Worm (Caenorhabditis elegans): ENCODE results near the gene C28H8.5.

The C28H8.5 gene

ce11 chrIII:5930659-5931058, 46.6 kb downstream of the C28H8.5 start:
- peak; percentile 24 for TF ChIP-seq F13H6.1 (tag; optimal IDR thresholded peaks at IDR 0.05)
- TF ChIP-seq elt-3 (tag; optimal IDR thresholded peaks at IDR 0.05): no peak
- peak in 1 of 2 experiments; percentile 40 for TF ChIP-seq lsy-2 (tag; optimal IDR thresholded peaks at IDR 0.05)
- peak; percentile 33 for TF ChIP-seq sma-9 (GFP tag; optimal IDR thresholded peaks at IDR 0.05)
- no peak for TF ChIP-seq sma-9 (tag; optimal IDR thresholded peaks at IDR 0.05)
- TF ChIP-seq ceh-82 (tag; optimal IDR thresholded peaks at IDR 0.05): no peak
- peak; percentile 17 for TF ChIP-seq nhr-129 (tag; optimal IDR thresholded peaks at IDR 0.05)

- TF ChIP-seq nhr-237 (tag; optimal IDR thresholded peaks at IDR 0.05) (no peak), gmeb-1 (tag; optimal IDR thresholded peaks at IDR 0.05) (no peak), ama-1 (optimal IDR thresholded peaks at IDR 0.05) (no peak), ztf-11 (tag; optimal IDR thresholded peaks at IDR 0.05) (no peak), nhr-6 (tag; optimal IDR thresholded peaks at IDR 0.05) (no peak), nhr-12 (tag; optimal IDR thresholded peaks at IDR 0.05) (no peak), ztf-4 (tag; optimal IDR thresholded peaks at IDR 0.05) (no peak), lin-13 (GFP tag; optimal IDR thresholded peaks at IDR 0.05) (no peak), F13H6.1 (tag; optimal IDR thresholded peaks at IDR 0.05) (peak; percentile 32), nhr-77 (tag; optimal IDR thresholded peaks at IDR 0.05) (no peak), egl-27 (tag; optimal IDR thresholded peaks at IDR 0.05) (no peak), snpc-4 (tag; optimal IDR thresholded peaks at IDR 0.05) (no peak), unc-62 (GFP tag; optimal IDR thresholded peaks at IDR 0.05) (no peak), nhr-129 (tag; optimal IDR thresholded peaks at IDR 0.05) (peak; percentile 31), sma-9 (GFP tag; optimal IDR thresholded peaks at IDR 0.05) (no peak), sma-9 (tag; optimal IDR thresholded peaks at IDR 0.05) (no peak)
Measured at ce11 chrIII:5931433-5931994, 47.4 kb downstream of the C28H8.5 start, which contains the start of gene EGAP1.5. TSS of gene EGAP1.5 (plus strand) at chrIII:5931721.

ce11 chrIII:5932853-5933252, 48.7 kb downstream of the C28H8.5 start, which contains the start of gene zmp-1:
TSS of gene zmp-1 (minus strand) at chrIII:5932953.
- TF ChIP-seq lsy-2 (tag; optimal IDR thresholded peaks at IDR 0.05) (no peak), ZK546.5 (tag; optimal IDR thresholded peaks at IDR 0.05) (no peak), nhr-129 (tag; optimal IDR thresholded peaks at IDR 0.05) (no peak)

- TF ChIP-seq nhr-12 (tag; optimal IDR thresholded peaks at IDR 0.05): no peak
- peak; percentile 40 for TF ChIP-seq C34F6.9 (tag; optimal IDR thresholded peaks at IDR 0.05)
- TF ChIP-seq lsy-2 (tag; optimal IDR thresholded peaks at IDR 0.05): peak in 1 of 2 experiments; percentile 9
- TF ChIP-seq peb-1 (tag; optimal IDR thresholded peaks at IDR 0.05): no peak
- TF ChIP-seq elt-3 (tag; optimal IDR thresholded peaks at IDR 0.05): no peak
- TF ChIP-seq F13H6.1 (tag; optimal IDR thresholded peaks at IDR 0.05): peak; percentile 24
Measured at ce11 chrIII:5934138-5934658, 50.1 kb downstream of the C28H8.5 start.
